Worm (Caenorhabditis elegans) whole organism, L4/young adult: ENCODE results near the gene B0403.6.
A peak's percentile ranks its signal among the peaks of the same experiment; 100 is the strongest.

Experiments
- W03F9.2 ChIP-seq: fragments of 150-350 bp; optimal IDR thresholded peaks from 2 replicates; lab custom pipeline; 2014; ENCODE audit warnings: missing biosample characterization, missing genetic modification characterization
- dao-5 ChIP-seq: sonication (generic microtip); optimal IDR thresholded peaks from 2 replicates; lab custom pipeline; 2016; ENCODE audit warnings: missing genotype, missing genetic modification characterization, moderate library complexity, missing compliant biosample characterization
- him-1 ChIP-seq: sonication (generic microtip); optimal IDR thresholded peaks from 2 replicates; lab custom pipeline; 2016; ENCODE audit warnings: missing genotype, missing genetic modification reagents, missing genetic modification characterization, missing compliant biosample characterization

ce11 chrX:7068400-7068799 lies 6.8 kb downstream of the B0403.6 start, which contains the start of gene pdi-6:
- peak; percentile 60 for TF ChIP-seq him-1 (tag; lab: Kevin White, UChicago)
- no peak for TF ChIP-seq dao-5
- peak; percentile 81 for TF ChIP-seq W03F9.2 (tag; lab: Kevin White, UChicago)
